Fruit fly (Drosophila melanogaster) whole organism, embryonic: Measurements from ENCODE around the gene lbe.

Experiments used
- Bdp1 ChIP-seq: fragments of 200-800 bp; sonication (Bioruptor generic); optimal IDR thresholded peaks from 3 replicates; lab custom pipeline; 2016; ENCODE audit warnings: missing biosample characterization, missing genetic modification characterization
- Blimp-1 ChIP-seq: fragments of 200-800 bp; sonication (Bioruptor generic); optimal IDR thresholded peaks from 3 replicates; lab custom pipeline; 2018; ENCODE audit warnings: missing biosample characterization, missing genetic modification characterization, mild to moderate bottlenecking, moderate library complexity, missing genetic modification reagents
- CG11696 ChIP-seq: fragments of 200-800 bp; sonication (Bioruptor generic); IDR thresholded peaks from 2 replicates; pipeline ENCODE4 v1.3.6; 2022; ENCODE audit warnings: missing biosample characterization, missing genetic modification characterization
- CG30403 ChIP-seq: fragments of 200-800 bp; sonication (Bioruptor generic); optimal IDR thresholded peaks from 3 replicates; lab custom pipeline; 2016; ENCODE audit warnings: missing biosample characterization, missing genetic modification characterization
- Camta ChIP-seq: fragments of 200-800 bp; sonication (Bioruptor generic); optimal IDR thresholded peaks from 2 replicates; lab custom pipeline; 2016; ENCODE audit warnings: missing biosample characterization, missing genetic modification characterization
- Doc2 ChIP-seq: fragments of 200-800 bp; sonication (Bioruptor generic); IDR thresholded peaks from 2 replicates; pipeline ENCODE4 v1.3.6; 2022; ENCODE audit warnings: missing biosample characterization, missing genetic modification characterization
- Xrp1 ChIP-seq: fragments of 200-800 bp; sonication (Bioruptor generic); IDR thresholded peaks from 2 replicates; pipeline ENCODE4 v1.3.6; 2022; ENCODE audit warnings: missing biosample characterization, missing genetic modification characterization
- disco-r ChIP-seq: fragments of 200-800 bp; sonication (Bioruptor generic); optimal IDR thresholded peaks from 2 replicates; lab custom pipeline; 2016; ENCODE audit warnings: missing biosample characterization, missing genetic modification characterization
- grau ChIP-seq: fragments of 200-800 bp; optimal IDR thresholded peaks from 3 replicates; lab custom pipeline; 2019; ENCODE audit warnings: missing biosample characterization, mild to moderate bottlenecking, missing genetic modification characterization, moderate library complexity
- oc ChIP-seq: fragments of 200-800 bp; sonication (Bioruptor generic); optimal IDR thresholded peaks from 2 replicates; lab custom pipeline; 2018; ENCODE audit warnings: missing biosample characterization, mild to moderate bottlenecking, missing genetic modification characterization, moderate library complexity

DNA sequence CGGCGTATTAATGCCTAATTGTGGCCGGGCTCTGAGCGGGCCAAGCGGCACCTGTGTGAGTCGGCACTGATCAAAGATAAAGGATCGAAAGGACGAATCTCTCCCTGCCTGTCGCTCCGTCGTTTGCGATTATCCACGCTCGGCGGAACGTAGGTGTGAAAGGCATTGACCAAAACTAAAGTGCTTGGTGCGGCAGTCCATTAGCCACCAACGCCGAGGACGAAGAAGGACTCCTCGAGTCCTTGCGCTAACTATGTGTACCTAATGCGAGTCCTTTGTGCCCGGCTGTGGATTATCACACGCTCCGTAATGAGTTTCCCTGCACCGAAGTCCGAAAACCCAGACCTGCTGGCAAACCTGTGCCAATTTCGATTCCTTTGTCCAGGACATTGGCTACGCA, 12.1 kb upstream of the lbe start:
- TF ChIP-seq CG11696 (GFP tag; lab: Robert Waterston, UW): no peak
- no peak for TF ChIP-seq oc (tag; lab: Kevin White, UChicago)
- no peak for TF ChIP-seq CG30403 (GFP tag; lab: Kevin White, UChicago)
- TF ChIP-seq Camta (GFP tag; lab: Kevin White, UChicago): no peak
- TF ChIP-seq Blimp-1 (GFP tag; lab: Kevin White, UChicago): no peak
- no peak for TF ChIP-seq Bdp1 (GFP tag; lab: Kevin White, UChicago)
- TF ChIP-seq grau: no peak
- TF ChIP-seq Doc2 (GFP tag; lab: Robert Waterston, UW): no peak
- no peak for TF ChIP-seq Xrp1 (GFP tag; lab: Robert Waterston, UW)
- TF ChIP-seq disco-r (GFP tag; lab: Kevin White, UChicago): no peak
